Fruit fly (Drosophila melanogaster): Measurements from ENCODE around the gene Poxm.

Gene Poxm

DNA sequence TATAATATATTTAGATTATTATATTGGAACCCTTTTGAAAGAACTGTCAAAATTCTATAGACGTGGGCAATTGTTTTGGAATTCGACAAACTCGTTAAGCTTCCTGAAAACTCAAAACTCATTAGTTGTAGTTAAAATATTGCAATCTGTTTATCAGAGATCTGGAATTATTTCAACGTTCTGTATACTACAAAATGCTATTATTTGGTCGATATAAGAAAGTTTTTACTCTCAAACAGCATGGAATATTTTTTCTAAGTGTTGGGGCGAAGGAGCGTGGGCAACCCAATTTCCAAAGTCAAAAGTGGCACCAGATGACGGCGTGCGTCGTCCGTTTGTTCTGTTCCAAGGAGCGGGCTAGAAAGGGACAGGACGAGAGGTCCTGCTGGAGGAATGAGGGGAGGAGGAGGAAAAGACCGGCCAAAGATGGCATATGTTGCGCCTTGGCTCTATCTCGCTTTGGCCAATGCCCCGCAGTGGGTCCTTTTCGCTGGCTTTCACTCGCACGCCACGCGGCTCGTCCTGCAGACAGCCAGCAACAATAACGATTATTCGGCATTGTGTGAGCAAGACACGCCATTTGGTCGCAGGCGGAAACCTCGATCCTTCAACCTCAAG, 47.8 kb downstream of the Poxm start:
- no peak for TF ChIP-seq Eip75B (GFP tag; optimal IDR thresholded peaks at IDR 0.05)
- no peak for TF ChIP-seq topi (GFP tag; optimal IDR thresholded peaks at IDR 0.05)
- no peak for TF ChIP-seq esn (GFP tag; optimal IDR thresholded peaks at IDR 0.05)
- TF ChIP-seq CG10631 (GFP tag; optimal IDR thresholded peaks at IDR 0.05), result no peak
- no peak for TF ChIP-seq CG8319 (GFP tag; optimal IDR thresholded peaks at IDR 0.05)
- no peak for TF ChIP-seq dac (GFP tag; optimal IDR thresholded peaks at IDR 0.05)
- TF ChIP-seq Hr39 (GFP tag; optimal IDR thresholded peaks at IDR 0.05), result no peak
- no peak for TF ChIP-seq CG1621 (tag; optimal IDR thresholded peaks at IDR 0.05)
- TF ChIP-seq Smox (GFP tag; optimal IDR thresholded peaks at IDR 0.05), result no peak
- TF ChIP-seq fd85E (GFP tag; optimal IDR thresholded peaks at IDR 0.05), result no peak
- no peak for TF ChIP-seq CG6808 (GFP tag; optimal IDR thresholded peaks at IDR 0.05)
- TF ChIP-seq acj6 (GFP tag; optimal IDR thresholded peaks at IDR 0.05), result no peak
- no peak for TF ChIP-seq Hr4 (GFP tag; optimal IDR thresholded peaks at IDR 0.05)
- no peak for TF ChIP-seq Gug (GFP tag; IDR thresholded peaks at IDR 0.05)
- no peak for TF ChIP-seq CG9139 (GFP tag; optimal IDR thresholded peaks at IDR 0.05)
- TF ChIP-seq CG10669 (GFP tag; optimal IDR thresholded peaks at IDR 0.05), result no peak
- TF ChIP-seq CG16779 (tag; optimal IDR thresholded peaks at IDR 0.05), result no peak
- no peak for TF ChIP-seq fd59A (GFP tag; optimal IDR thresholded peaks at IDR 0.05)
- TF ChIP-seq eg (GFP tag; IDR thresholded peaks at IDR 0.05), result no peak

DNA sequence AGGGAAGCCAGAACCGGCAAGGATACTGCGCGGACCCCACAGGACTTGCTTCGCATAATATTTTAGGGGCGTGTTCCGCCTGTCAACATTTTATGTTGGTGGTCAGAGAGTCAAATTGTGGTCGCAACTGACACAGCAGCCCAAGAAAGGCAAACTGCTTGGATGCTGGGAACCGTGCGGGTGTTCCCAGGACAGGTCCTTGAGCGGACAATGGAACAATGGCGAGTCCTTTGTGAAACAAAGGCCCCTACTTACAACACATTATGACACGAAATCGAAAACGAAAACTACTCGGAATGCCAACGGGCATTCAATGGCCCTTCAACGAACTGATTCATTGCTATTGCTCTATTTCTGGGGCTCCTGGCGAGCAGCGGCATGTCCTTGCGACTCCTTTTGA, 49.4 kb downstream of the Poxm start:
- TF ChIP-seq dac (GFP tag; optimal IDR thresholded peaks at IDR 0.05) (no peak), CG10669 (GFP tag; optimal IDR thresholded peaks at IDR 0.05) (no peak), CG1621 (tag; optimal IDR thresholded peaks at IDR 0.05) (no peak), Eip93F (GFP tag; optimal IDR thresholded peaks at IDR 0.05) (no peak), fkh (GFP tag; optimal IDR thresholded peaks at IDR 0.05) (no peak), CG7368 (GFP tag; optimal IDR thresholded peaks at IDR 0.05) (no peak), Hr39 (GFP tag; optimal IDR thresholded peaks at IDR 0.05) (no peak), CG8119 (GFP tag; IDR thresholded peaks at IDR 0.05) (no peak)

DNA sequence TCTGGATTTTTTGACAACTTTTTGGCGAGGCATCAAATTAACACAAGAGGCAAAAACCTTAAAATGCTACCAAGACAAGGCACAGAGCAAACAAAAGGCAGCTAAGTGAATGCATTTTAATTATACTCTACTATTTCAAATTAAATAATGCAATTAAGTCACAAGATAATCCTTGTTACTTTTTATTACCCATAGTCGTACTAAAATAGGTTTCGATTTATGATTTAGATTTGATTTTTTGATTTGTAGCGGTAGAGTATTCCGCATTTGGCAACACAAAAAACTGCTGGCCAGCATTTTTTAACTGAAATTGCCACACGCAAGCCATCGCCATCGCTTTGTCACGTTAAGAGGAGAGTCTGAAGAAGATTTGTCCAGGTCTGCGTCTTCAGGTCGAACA, 50.9 kb downstream of the Poxm start:
- TF ChIP-seq Ets21C (GFP tag; optimal IDR thresholded peaks at IDR 0.05) (peak; percentile 24), CG16779 (tag; optimal IDR thresholded peaks at IDR 0.05) (no peak), achi (GFP tag; optimal IDR thresholded peaks at IDR 0.05) (no peak), fd85E (GFP tag; optimal IDR thresholded peaks at IDR 0.05) (no peak), CG31627 (GFP tag; optimal IDR thresholded peaks at IDR 0.05) (peak; percentile 33), CG6808 (GFP tag; optimal IDR thresholded peaks at IDR 0.05) (no peak), CG6854 (GFP tag; optimal IDR thresholded peaks at IDR 0.05) (no peak), CG11294 (GFP tag; IDR thresholded peaks at IDR 0.05) (no peak), Eip78C (GFP tag) (peak; percentile 82), Met (GFP tag; optimal IDR thresholded peaks at IDR 0.05) (peak; percentile 55), CG32006 (GFP tag; optimal IDR thresholded peaks at IDR 0.05) (no peak), Smox (GFP tag; optimal IDR thresholded peaks at IDR 0.05) (peak; percentile 51), OdsH (GFP tag; optimal IDR thresholded peaks at IDR 0.05) (no peak), CG8119 (GFP tag; IDR thresholded peaks at IDR 0.05) (no peak), lz (GFP tag; optimal IDR thresholded peaks at IDR 0.05) (peak; percentile 27), CG3032 (tag; optimal IDR thresholded peaks at IDR 0.05) (no peak), Ets96B (tag; optimal IDR thresholded peaks at IDR 0.05) (no peak), pdm3 (GFP tag; optimal IDR thresholded peaks at IDR 0.05) (peak; percentile 0), CG7368 (GFP tag; optimal IDR thresholded peaks at IDR 0.05) (no peak), cyc (GFP tag; optimal IDR thresholded peaks at IDR 0.05) (peak; percentile 19), topi (GFP tag; optimal IDR thresholded peaks at IDR 0.05) (peak; percentile 45), Lpt (GFP tag; optimal IDR thresholded peaks at IDR 0.05) (no peak), CG3919 (GFP tag; optimal IDR thresholded peaks at IDR 0.05) (no peak), CG8632 (GFP tag; optimal IDR thresholded peaks at IDR 0.05) (no peak), CG4318 (GFP tag; optimal IDR thresholded peaks at IDR 0.05) (no peak), CG34406 (GFP tag; optimal IDR thresholded peaks at IDR 0.05) (peak; percentile 22), esn (GFP tag; optimal IDR thresholded peaks at IDR 0.05) (peak; percentile 54), CG6792 (GFP tag; optimal IDR thresholded peaks at IDR 0.05) (peak; percentile 4), Hr38 (GFP tag; optimal IDR thresholded peaks at IDR 0.05) (no peak), Sox14 (GFP tag; optimal IDR thresholded peaks at IDR 0.05) (no peak), dsx (GFP tag; optimal IDR thresholded peaks at IDR 0.05; ENCODE audit: poor library complexity, severe bottlenecking) (no peak), Hr39 (GFP tag; optimal IDR thresholded peaks at IDR 0.05) (peak; percentile 54), CG15336 (GFP tag; IDR thresholded peaks at IDR 0.05) (no peak), Blimp-1 (GFP tag; optimal IDR thresholded peaks at IDR 0.05) (peak; percentile 53)

Data from whole organism, prepupa.